Fruit fly (Drosophila melanogaster): ENCODE measurements around the gene Ugt37C2.
A peak's percentile ranks its signal among the peaks of the same experiment; 100 is the strongest.

The Ugt37C2 gene

DNA sequence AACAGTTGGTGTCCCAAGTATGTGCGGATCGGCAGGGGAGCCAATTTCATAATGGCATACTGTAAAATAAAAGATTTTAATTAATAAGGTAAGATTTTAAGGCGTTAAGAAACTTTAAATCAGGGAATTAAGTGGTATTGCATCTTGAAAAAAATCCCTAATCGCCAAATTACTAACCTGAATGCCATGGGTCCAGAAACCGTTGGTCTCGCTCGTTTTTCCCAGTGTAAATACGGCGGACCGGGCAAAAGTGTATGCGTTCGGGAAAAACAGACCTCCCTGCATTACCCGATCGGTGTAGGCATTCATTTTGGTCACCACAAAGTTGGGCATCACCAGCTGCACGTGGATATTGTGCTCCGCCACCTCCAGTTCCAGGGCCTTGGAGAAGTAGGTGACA, 49.3 kb downstream of the Ugt37C2 start (continued):
- peak; percentile 41 for TF ChIP-seq net (GFP tag; optimal IDR thresholded peaks at IDR 0.05)
- no peak for TF ChIP-seq fd85E (GFP tag; optimal IDR thresholded peaks at IDR 0.05)
- no peak for TF ChIP-seq CG1621 (tag; optimal IDR thresholded peaks at IDR 0.05)
- peak; percentile 68 for TF ChIP-seq Met (GFP tag; optimal IDR thresholded peaks at IDR 0.05)
- TF ChIP-seq Eip75B (GFP tag; optimal IDR thresholded peaks at IDR 0.05) = no peak
- TF ChIP-seq CG11294 (GFP tag; IDR thresholded peaks at IDR 0.05) = no peak
- peak; percentile 47 for TF ChIP-seq lz (GFP tag; optimal IDR thresholded peaks at IDR 0.05)
- peak; percentile 3 for TF ChIP-seq CG6792 (GFP tag; optimal IDR thresholded peaks at IDR 0.05)

DNA sequence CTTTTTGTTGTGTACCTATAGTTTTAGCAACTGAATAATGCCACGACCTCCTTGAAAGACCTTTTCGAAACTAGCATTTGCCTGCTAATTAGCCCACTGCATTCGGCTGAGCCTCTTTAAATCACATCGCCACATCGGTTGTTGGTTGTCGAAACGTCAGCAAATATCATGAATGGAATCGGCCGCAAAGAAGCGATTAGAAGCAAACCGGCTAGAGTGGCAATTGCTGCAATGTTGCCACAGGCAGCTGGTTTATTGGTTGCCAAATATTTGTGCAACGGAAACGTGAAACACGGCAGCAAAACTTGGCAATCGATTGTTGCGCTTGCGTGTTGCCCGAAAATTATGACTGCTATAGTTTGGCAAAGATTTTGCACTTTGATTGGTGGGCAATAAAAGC, 51.2 kb downstream of the Ugt37C2 start:
- no peak for TF ChIP-seq Sox14 (GFP tag; optimal IDR thresholded peaks at IDR 0.05)
- no peak for TF ChIP-seq vri (GFP tag; optimal IDR thresholded peaks at IDR 0.05)
- TF ChIP-seq fkh (GFP tag; optimal IDR thresholded peaks at IDR 0.05) = peak; percentile 13
- no peak for TF ChIP-seq Ets21C (GFP tag; optimal IDR thresholded peaks at IDR 0.05)
- TF ChIP-seq fd85E (GFP tag; optimal IDR thresholded peaks at IDR 0.05) = no peak
